Worm (Caenorhabditis elegans): ENCODE measurements around the gene srd-38.

Gene srd-38

DNA sequence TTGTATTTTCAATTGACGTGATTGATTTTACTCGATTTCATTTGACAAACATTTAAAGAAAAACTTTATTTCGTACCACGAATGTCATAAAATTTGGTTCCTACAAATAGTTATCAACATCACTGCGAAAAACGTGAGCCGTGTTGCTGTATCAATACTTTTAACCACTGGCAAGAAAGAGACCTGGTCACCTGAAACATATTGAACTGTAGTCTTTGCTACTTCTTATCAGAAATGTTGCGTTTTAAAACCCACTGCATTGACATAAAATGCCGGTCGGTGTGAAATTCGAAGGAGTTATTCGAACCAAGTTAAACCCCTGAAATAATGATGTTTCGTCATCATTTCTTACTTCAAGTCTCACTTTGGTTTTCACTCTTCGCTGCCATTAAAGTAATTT lies 44.0 kb upstream of the srd-38 start:
- TF ChIP-seq elt-2 (tag; optimal IDR thresholded peaks at IDR 0.05) (peak; percentile 69), tbx-2 (tag; optimal IDR thresholded peaks at IDR 0.05) (no peak), eor-1 (tag; optimal IDR thresholded peaks at IDR 0.05) (no peak), pqm-1 (tag; optimal IDR thresholded peaks at IDR 0.05) (peak; percentile 41), unc-62 (GFP tag; optimal IDR thresholded peaks at IDR 0.05) (no peak)

DNA sequence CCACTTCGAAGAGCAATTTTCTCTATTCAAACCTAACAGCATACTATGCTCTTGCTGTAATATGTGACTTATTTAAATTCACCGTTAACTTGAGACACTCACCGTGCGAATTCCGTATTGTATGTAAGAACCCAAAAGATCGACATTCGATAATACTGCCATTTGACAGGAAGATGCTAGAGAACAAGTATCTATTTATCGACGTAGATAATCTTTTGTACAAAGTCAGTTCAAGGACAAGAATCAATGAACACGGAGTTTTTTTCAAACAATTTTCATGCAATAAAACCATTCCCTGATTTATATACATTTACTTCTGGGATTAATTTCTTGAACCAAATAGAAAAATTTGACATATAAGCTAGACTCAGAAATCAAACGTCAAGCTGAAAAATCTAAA lies 43.3 kb upstream of the srd-38 start, which contains the start of gene K08H2.7:
TSS of gene K08H2.7 (minus strand) at position 173 of the 400 bp plus-strand sequence.
- no peak for TF ChIP-seq pha-4 (tag; optimal IDR thresholded peaks at IDR 0.05)
- TF ChIP-seq nhr-43 (tag; optimal IDR thresholded peaks at IDR 0.05; ENCODE audit: poor library complexity, severe bottlenecking) = no peak
- TF ChIP-seq nhr-25 (tag; optimal IDR thresholded peaks at IDR 0.05) = peak; percentile 70
- TF ChIP-seq fkh-10 (GFP tag; optimal IDR thresholded peaks at IDR 0.05) = no peak
- TF ChIP-seq nhr-23 (tag; optimal IDR thresholded peaks at IDR 0.05) = peak; percentile 20
- peak; percentile 97 for TF ChIP-seq elt-1 (tag; optimal IDR thresholded peaks at IDR 0.05)

DNA sequence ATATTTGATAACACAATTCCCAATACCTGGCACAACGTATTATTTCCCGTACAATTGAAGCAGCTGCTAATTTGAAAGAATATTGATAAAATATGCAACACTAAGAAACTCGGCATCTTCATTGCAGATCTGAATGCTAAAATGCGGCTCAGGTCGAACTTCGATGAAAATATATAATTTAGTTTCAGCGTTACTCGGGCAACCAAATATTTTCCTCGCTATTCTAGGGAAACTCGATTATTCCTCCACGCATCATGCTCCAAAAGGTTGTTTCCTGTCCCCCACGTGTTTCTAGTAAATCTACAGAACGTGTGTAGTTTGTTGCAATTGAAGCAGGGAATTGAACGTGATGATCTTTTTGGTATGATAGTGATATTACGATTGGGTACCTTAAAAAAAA lies 42.5 kb upstream of the srd-38 start:
- no peak for TF ChIP-seq eor-1 (tag; optimal IDR thresholded peaks at IDR 0.05)
- TF ChIP-seq egl-27 (tag; optimal IDR thresholded peaks at IDR 0.05) = no peak

DNA sequence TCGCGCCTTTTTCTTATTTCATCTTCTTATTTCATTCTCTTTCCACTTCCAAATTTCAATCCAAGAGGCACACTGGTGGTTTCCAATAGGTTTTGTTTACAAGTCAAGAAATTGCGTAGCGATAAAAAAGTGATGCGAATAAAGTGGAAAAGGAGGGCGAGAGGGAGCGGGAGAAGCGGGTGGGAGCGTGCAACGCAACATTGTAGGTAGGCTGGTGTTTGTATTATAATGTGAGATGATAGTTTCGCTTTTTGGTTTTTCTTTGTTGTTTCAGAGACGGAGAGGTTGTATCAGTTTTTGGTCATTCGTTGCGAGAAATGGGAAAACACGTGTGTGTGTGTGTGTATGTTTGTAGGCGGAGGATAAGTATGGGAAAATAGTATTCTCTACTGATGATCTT lies 41.4 kb upstream of the srd-38 start:
- TF ChIP-seq nhr-23 (tag; optimal IDR thresholded peaks at IDR 0.05) (peak; percentile 72), nfya-1 (tag; optimal IDR thresholded peaks at IDR 0.05; ENCODE audit: insufficient read depth) (peak; percentile 34), nhr-237 (tag; optimal IDR thresholded peaks at IDR 0.05) (no peak), fkh-10 (GFP tag; optimal IDR thresholded peaks at IDR 0.05) (no peak), ztf-11 (tag; optimal IDR thresholded peaks at IDR 0.05) (no peak), ama-1 (optimal IDR thresholded peaks at IDR 0.05) (no peak), nhr-28 (tag; optimal IDR thresholded peaks at IDR 0.05) (no peak), nhr-77 (tag; optimal IDR thresholded peaks at IDR 0.05) (no peak), fos-1 (tag; optimal IDR thresholded peaks at IDR 0.05) (peak; percentile 36), elt-3 (tag; optimal IDR thresholded peaks at IDR 0.05) (no peak), nhr-12 (tag; optimal IDR thresholded peaks at IDR 0.05) (no peak), nhr-11 (tag; optimal IDR thresholded peaks at IDR 0.05) (no peak), pha-4 (tag; optimal IDR thresholded peaks at IDR 0.05) (peak; percentile 92), zag-1 (tag; optimal IDR thresholded peaks at IDR 0.05) (no peak), nhr-43 (tag; optimal IDR thresholded peaks at IDR 0.05; ENCODE audit: poor library complexity, severe bottlenecking) (peak; percentile 55), hmg-11 (tag; optimal IDR thresholded peaks at IDR 0.05) (no peak), elt-2 (tag; optimal IDR thresholded peaks at IDR 0.05) (peak; percentile 79), daf-12 (tag; optimal IDR thresholded peaks at IDR 0.05) (no peak), mdl-1 (tag; optimal IDR thresholded peaks at IDR 0.05) (peak; percentile 56), ceh-9 (tag; optimal IDR thresholded peaks at IDR 0.05) (no peak), fkh-2 (tag; optimal IDR thresholded peaks at IDR 0.05) (no peak), eor-1 (tag; optimal IDR thresholded peaks at IDR 0.05) (no peak), ceh-82 (tag; optimal IDR thresholded peaks at IDR 0.05) (no peak), R02D3.7 (tag; optimal IDR thresholded peaks at IDR 0.05) (no peak), pqm-1 (tag; optimal IDR thresholded peaks at IDR 0.05) (peak; percentile 80), egl-27 (tag; optimal IDR thresholded peaks at IDR 0.05) (no peak), snpc-4 (tag; optimal IDR thresholded peaks at IDR 0.05) (peak; percentile 5), nhr-25 (tag; optimal IDR thresholded peaks at IDR 0.05) (peak; percentile 82)

DNA sequence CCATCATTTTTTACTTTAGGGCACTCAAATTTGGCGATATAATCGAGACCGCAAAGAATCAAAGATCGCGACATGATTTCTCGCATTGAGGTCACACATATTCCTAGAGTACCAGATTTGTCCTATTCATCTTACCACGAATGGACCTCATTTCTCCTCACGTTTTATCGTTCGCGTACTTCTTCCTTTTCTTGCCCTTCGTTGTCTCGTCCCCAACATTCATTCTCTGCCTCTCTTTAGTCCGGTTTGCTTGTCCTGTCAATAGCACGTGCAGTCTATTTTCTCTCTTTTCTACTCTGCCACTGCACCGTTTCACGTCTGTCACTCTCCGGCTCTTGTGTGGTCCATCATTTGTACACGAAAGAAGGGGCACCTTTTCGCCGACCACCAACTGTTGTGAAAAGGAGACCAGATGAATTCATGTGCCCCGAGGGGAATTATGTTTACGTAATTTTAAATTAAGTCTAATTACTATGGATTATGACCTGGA lies 40.2 kb upstream of the srd-38 start:
- no peak for TF ChIP-seq ceh-9 (tag; optimal IDR thresholded peaks at IDR 0.05)
- peak; percentile 12 for TF ChIP-seq jun-1 (tag; optimal IDR thresholded peaks at IDR 0.05)
- peak; percentile 54 for TF ChIP-seq ama-1 (optimal IDR thresholded peaks at IDR 0.05)
- TF ChIP-seq fos-1 (tag; optimal IDR thresholded peaks at IDR 0.05) = no peak
- no peak for TF ChIP-seq ztf-11 (tag; optimal IDR thresholded peaks at IDR 0.05)
- no peak for TF ChIP-seq nhr-11 (tag; optimal IDR thresholded peaks at IDR 0.05)
- no peak for TF ChIP-seq nhr-76 (tag; optimal IDR thresholded peaks at IDR 0.05)
- TF ChIP-seq lin-39 (tag; optimal IDR thresholded peaks at IDR 0.05) = peak; percentile 77
- no peak for TF ChIP-seq R02D3.7 (tag; optimal IDR thresholded peaks at IDR 0.05)
- no peak for TF ChIP-seq nhr-237 (tag; optimal IDR thresholded peaks at IDR 0.05)
- peak; percentile 87 for TF ChIP-seq mdl-1 (tag; optimal IDR thresholded peaks at IDR 0.05)
- TF ChIP-seq nfya-1 (tag; optimal IDR thresholded peaks at IDR 0.05; ENCODE audit: insufficient read depth) = peak; percentile 71
- TF ChIP-seq ztf-4 (tag; optimal IDR thresholded peaks at IDR 0.05) = peak; percentile 10
- TF ChIP-seq nhr-77 (tag; optimal IDR thresholded peaks at IDR 0.05) = no peak
- no peak for TF ChIP-seq skn-1 (tag; optimal IDR thresholded peaks at IDR 0.05)
- TF ChIP-seq mml-1 (tag; optimal IDR thresholded peaks at IDR 0.05) = no peak
- peak; percentile 19 for TF ChIP-seq egl-27 (tag; optimal IDR thresholded peaks at IDR 0.05)
- TF ChIP-seq unc-62 (GFP tag; optimal IDR thresholded peaks at IDR 0.05) = no peak
- TF ChIP-seq elt-2 (tag; optimal IDR thresholded peaks at IDR 0.05) = peak; percentile 41
- no peak for TF ChIP-seq fkh-10 (GFP tag; optimal IDR thresholded peaks at IDR 0.05)
- TF ChIP-seq aly-2 (tag; optimal IDR thresholded peaks at IDR 0.05) = no peak
- no peak for TF ChIP-seq ceh-28 (tag; optimal IDR thresholded peaks at IDR 0.05)
- TF ChIP-seq fkh-2 (tag; optimal IDR thresholded peaks at IDR 0.05) = no peak
- TF ChIP-seq nhr-25 (tag; optimal IDR thresholded peaks at IDR 0.05) = peak; percentile 88
- TF ChIP-seq hmg-11 (tag; optimal IDR thresholded peaks at IDR 0.05) = peak; percentile 55
- TF ChIP-seq pqm-1 (tag; optimal IDR thresholded peaks at IDR 0.05) = peak; percentile 0
- no peak for TF ChIP-seq ceh-82 (tag; optimal IDR thresholded peaks at IDR 0.05)
- TF ChIP-seq nhr-12 (tag; optimal IDR thresholded peaks at IDR 0.05) = no peak
- no peak for TF ChIP-seq sea-2 (GFP tag; optimal IDR thresholded peaks at IDR 0.05)
- no peak for TF ChIP-seq unc-39 (tag; optimal IDR thresholded peaks at IDR 0.05)
- TF ChIP-seq ceh-16 (tag; optimal IDR thresholded peaks at IDR 0.05) = no peak
- no peak for TF ChIP-seq zag-1 (tag; optimal IDR thresholded peaks at IDR 0.05)
